Worm (Caenorhabditis elegans): Measurements from ENCODE around the gene gpa-10.

The gpa-10 gene

ce11 chrV:6888828-6889227, 34.2 kb upstream of the gpa-10 start:
- TF ChIP-seq aly-1 (tag; optimal IDR thresholded peaks at IDR 0.05) = peak; percentile 88
- peak; percentile 79 for TF ChIP-seq tbx-37 (GFP tag; conservative IDR thresholded peaks at IDR 0.05)
- TF ChIP-seq ceh-36 (tag; optimal IDR thresholded peaks at IDR 0.05) = peak; percentile 70
- peak; percentile 28 for TF ChIP-seq ceh-13 (GFP tag; optimal IDR thresholded peaks at IDR 0.05)
- TF ChIP-seq ama-1 (optimal IDR thresholded peaks at IDR 0.05) = peak; percentile 87
- TF ChIP-seq hnd-1 (tag; optimal IDR thresholded peaks at IDR 0.05) = peak; percentile 68
- peak; percentile 82 for TF ChIP-seq sea-1 (GFP tag; conservative IDR thresholded peaks at IDR 0.05)
- TF ChIP-seq flt-1 (GFP tag; IDR thresholded peaks at IDR 0.05) = peak; percentile 79
- peak; percentile 85 for TF ChIP-seq pes-1 (GFP tag; IDR thresholded peaks at IDR 0.05)
- peak; percentile 46 for TF ChIP-seq ets-7 (tag; optimal IDR thresholded peaks at IDR 0.05)
- TF ChIP-seq B0310.2 (tag; optimal IDR thresholded peaks at IDR 0.05) = peak; percentile 83
- peak; percentile 50 for TF ChIP-seq tra-4 (tag; optimal IDR thresholded peaks at IDR 0.05)
- peak; percentile 78 for TF ChIP-seq scrt-1 (GFP tag; IDR thresholded peaks at IDR 0.05)
- TF ChIP-seq hmbx-1 (tag; optimal IDR thresholded peaks at IDR 0.05) = peak; percentile 61
- peak; percentile 89 for TF ChIP-seq hmg-4 (GFP tag; optimal IDR thresholded peaks at IDR 0.05)
- peak; percentile 76 for TF ChIP-seq tbx-11 (GFP tag; IDR thresholded peaks at IDR 0.05)
- peak; percentile 87 for TF ChIP-seq F13C5.2 (tag; optimal IDR thresholded peaks at IDR 0.05)

ce11 chrV:6885070-6885469, 30.5 kb upstream of the gpa-10 start:
- no peak for TF ChIP-seq hmbx-1 (tag; optimal IDR thresholded peaks at IDR 0.05)
- no peak for TF ChIP-seq sea-1 (GFP tag; conservative IDR thresholded peaks at IDR 0.05)
- TF ChIP-seq pes-1 (GFP tag; IDR thresholded peaks at IDR 0.05) = no peak
- no peak for TF ChIP-seq tra-4 (tag; optimal IDR thresholded peaks at IDR 0.05)
- no peak for TF ChIP-seq scrt-1 (GFP tag; IDR thresholded peaks at IDR 0.05)
- no peak for TF ChIP-seq B0310.2 (tag; optimal IDR thresholded peaks at IDR 0.05)
- TF ChIP-seq hmg-4 (GFP tag; optimal IDR thresholded peaks at IDR 0.05) = no peak
- TF ChIP-seq ama-1 (optimal IDR thresholded peaks at IDR 0.05) = no peak
- no peak for TF ChIP-seq ceh-13 (GFP tag; optimal IDR thresholded peaks at IDR 0.05)
- TF ChIP-seq tbx-11 (GFP tag; IDR thresholded peaks at IDR 0.05) = no peak
- no peak for TF ChIP-seq tbx-37 (GFP tag; conservative IDR thresholded peaks at IDR 0.05)

- TF ChIP-seq hnd-1 (tag; optimal IDR thresholded peaks at IDR 0.05) (no peak), hmbx-1 (tag; optimal IDR thresholded peaks at IDR 0.05) (no peak), ceh-36 (tag; optimal IDR thresholded peaks at IDR 0.05) (no peak), scrt-1 (GFP tag; IDR thresholded peaks at IDR 0.05) (no peak), tra-4 (tag; optimal IDR thresholded peaks at IDR 0.05) (no peak), ets-7 (tag; optimal IDR thresholded peaks at IDR 0.05) (no peak), ceh-13 (GFP tag; optimal IDR thresholded peaks at IDR 0.05) (no peak), F13C5.2 (tag; optimal IDR thresholded peaks at IDR 0.05) (no peak), ama-1 (optimal IDR thresholded peaks at IDR 0.05) (no peak)
Observed at ce11 chrV:6882452-6882939, 27.9 kb upstream of the gpa-10 start.

- no peak for TF ChIP-seq ets-7 (tag; optimal IDR thresholded peaks at IDR 0.05)
- no peak for TF ChIP-seq hmbx-1 (tag; optimal IDR thresholded peaks at IDR 0.05)
- no peak for TF ChIP-seq B0310.2 (tag; optimal IDR thresholded peaks at IDR 0.05)
- TF ChIP-seq pes-1 (GFP tag; IDR thresholded peaks at IDR 0.05) = no peak
- no peak for TF ChIP-seq F13C5.2 (tag; optimal IDR thresholded peaks at IDR 0.05)
- TF ChIP-seq sea-1 (GFP tag; conservative IDR thresholded peaks at IDR 0.05) = no peak
- no peak for TF ChIP-seq aly-1 (tag; optimal IDR thresholded peaks at IDR 0.05)
- TF ChIP-seq ceh-13 (GFP tag; optimal IDR thresholded peaks at IDR 0.05) = no peak
- TF ChIP-seq hnd-1 (tag; optimal IDR thresholded peaks at IDR 0.05) = no peak
- TF ChIP-seq ama-1 (optimal IDR thresholded peaks at IDR 0.05) = no peak
- no peak for TF ChIP-seq tbx-11 (GFP tag; IDR thresholded peaks at IDR 0.05)
- TF ChIP-seq scrt-1 (GFP tag; IDR thresholded peaks at IDR 0.05) = no peak
- TF ChIP-seq hmg-4 (GFP tag; optimal IDR thresholded peaks at IDR 0.05) = no peak
- no peak for TF ChIP-seq ceh-36 (tag; optimal IDR thresholded peaks at IDR 0.05)
- TF ChIP-seq tra-4 (tag; optimal IDR thresholded peaks at IDR 0.05) = no peak
- TF ChIP-seq flt-1 (GFP tag; IDR thresholded peaks at IDR 0.05) = no peak
- no peak for TF ChIP-seq tbx-37 (GFP tag; conservative IDR thresholded peaks at IDR 0.05)
Observed at ce11 chrV:6881735-6882134, 27.1 kb upstream of the gpa-10 start.

- TF ChIP-seq pes-1 (GFP tag; IDR thresholded peaks at IDR 0.05) (no peak), scrt-1 (GFP tag; IDR thresholded peaks at IDR 0.05) (no peak)
Observed at ce11 chrV:6881038-6881437, 26.4 kb upstream of the gpa-10 start, which contains the start of gene unc-70. Gene unc-70, plus strand, starts transcription at chrV:6881338.

- TF ChIP-seq flt-1 (GFP tag; IDR thresholded peaks at IDR 0.05) = peak; percentile 23; the same call in 1 of the 2 replicates
- TF ChIP-seq hmg-4 (GFP tag; optimal IDR thresholded peaks at IDR 0.05) = peak; percentile 83
- peak; percentile 46 for TF ChIP-seq aly-1 (tag; optimal IDR thresholded peaks at IDR 0.05)
- 0 out of 2 replicates have a peak, but pooled peaks have one; percentile 39 for TF ChIP-seq tbx-37 (GFP tag; conservative IDR thresholded peaks at IDR 0.05)
- TF ChIP-seq hnd-1 (tag; optimal IDR thresholded peaks at IDR 0.05) = no peak
- TF ChIP-seq tbx-11 (GFP tag; IDR thresholded peaks at IDR 0.05) = no peak
- TF ChIP-seq F13C5.2 (tag; optimal IDR thresholded peaks at IDR 0.05) = peak; percentile 68
- peak; percentile 47 for TF ChIP-seq ceh-36 (tag; optimal IDR thresholded peaks at IDR 0.05)
Observed at ce11 chrV:6880623-6881022, 26.0 kb upstream of the gpa-10 start.

ce11 chrV:6879490-6879889, 24.9 kb upstream of the gpa-10 start:
- TF ChIP-seq ceh-13 (GFP tag; optimal IDR thresholded peaks at IDR 0.05) (no peak), hmg-4 (GFP tag; optimal IDR thresholded peaks at IDR 0.05) (peak; percentile 93), scrt-1 (GFP tag; IDR thresholded peaks at IDR 0.05) (no peak), tra-4 (tag; optimal IDR thresholded peaks at IDR 0.05) (no peak), flt-1 (GFP tag; IDR thresholded peaks at IDR 0.05) (peak; percentile 58; the same call in 1 of the 2 replicates), ama-1 (optimal IDR thresholded peaks at IDR 0.05) (no peak), sea-1 (GFP tag; conservative IDR thresholded peaks at IDR 0.05) (peak; percentile 72; the same call in 1 of the 2 replicates), hnd-1 (tag; optimal IDR thresholded peaks at IDR 0.05) (no peak), ceh-36 (tag; optimal IDR thresholded peaks at IDR 0.05) (no peak), B0310.2 (tag; optimal IDR thresholded peaks at IDR 0.05) (no peak), tbx-37 (GFP tag; conservative IDR thresholded peaks at IDR 0.05) (no peak), ets-7 (tag; optimal IDR thresholded peaks at IDR 0.05) (peak; percentile 43), aly-1 (tag; optimal IDR thresholded peaks at IDR 0.05) (peak; percentile 64), F13C5.2 (tag; optimal IDR thresholded peaks at IDR 0.05) (peak; percentile 78), pes-1 (GFP tag; IDR thresholded peaks at IDR 0.05) (no peak), tbx-11 (GFP tag; IDR thresholded peaks at IDR 0.05) (no peak), hmbx-1 (tag; optimal IDR thresholded peaks at IDR 0.05) (no peak)
